Fruit fly (Drosophila melanogaster) whole organism, embryonic: ENCODE measurements around the gene brun.
A peak's percentile ranks its signal among the peaks of the same experiment; 100 is the strongest.

ENCODE experiments used
- B-H2 ChIP-seq: fragments of 200-800 bp; sonication (Bioruptor generic); optimal IDR thresholded peaks from 2 replicates; lab custom pipeline; 2018; ENCODE audit warnings: missing biosample characterization, mild to moderate bottlenecking, missing genetic modification characterization
- C15 ChIP-seq: fragments of 200-800 bp; sonication (Bioruptor generic); IDR thresholded peaks from 3 replicates; pipeline ENCODE4 v1.3.6; 2022; ENCODE audit warnings: missing biosample characterization, missing genetic modification characterization
- CG10209 ChIP-seq: fragments of 200-800 bp; sonication (Bioruptor generic); optimal IDR thresholded peaks from 3 replicates; lab custom pipeline; 2017; ENCODE audit warnings: missing biosample characterization, mild to moderate bottlenecking, missing genetic modification characterization, missing genetic modification reagents
- CG10267 ChIP-seq: fragments of 200-800 bp; sonication (Bioruptor generic); optimal IDR thresholded peaks from 2 replicates; lab custom pipeline; 2018; ENCODE audit warnings: missing biosample characterization, mild to moderate bottlenecking, missing genetic modification characterization, moderate library complexity
- CG12071 ChIP-seq: fragments of 200-800 bp; sonication (Bioruptor generic); optimal IDR thresholded peaks from 3 replicates; lab custom pipeline; 2018; ENCODE audit warnings: missing biosample characterization, mild to moderate bottlenecking, missing genetic modification characterization
- CG16815 ChIP-seq: fragments of 200-800 bp; sonication (Bioruptor generic); optimal IDR thresholded peaks from 3 replicates; lab custom pipeline; 2017; ENCODE audit warnings: missing biosample characterization, mild to moderate bottlenecking, missing genetic modification characterization
- CG17568 ChIP-seq: fragments of 200-800 bp; sonication (Bioruptor generic); optimal IDR thresholded peaks from 2 replicates; lab custom pipeline; 2018; ENCODE audit warnings: missing biosample characterization, mild to moderate bottlenecking, missing genetic modification characterization, moderate library complexity
- CG18262 ChIP-seq: fragments of 200-800 bp; optimal IDR thresholded peaks from 3 replicates; lab custom pipeline; 2019; ENCODE audit warnings: missing biosample characterization, mild to moderate bottlenecking, missing genetic modification characterization, moderate library complexity
- CG18619 ChIP-seq: fragments of 200-800 bp; sonication (Bioruptor generic); optimal IDR thresholded peaks from 3 replicates; lab custom pipeline; 2017; ENCODE audit warnings: missing biosample characterization, mild to moderate bottlenecking, missing genetic modification characterization
- CG33557 ChIP-seq: fragments of 200-800 bp; sonication (Bioruptor generic); optimal IDR thresholded peaks from 2 replicates; lab custom pipeline; 2019; ENCODE audit warnings: missing biosample characterization, mild to moderate bottlenecking, missing genetic modification characterization, moderate library complexity
- CG4617 ChIP-seq: fragments of 200-800 bp; sonication (Bioruptor generic); optimal IDR thresholded peaks from 3 replicates; lab custom pipeline; 2016; ENCODE audit warnings: missing biosample characterization, missing genetic modification characterization, borderline replicate concordance
- CG4854 ChIP-seq: fragments of 200-800 bp; sonication (Bioruptor generic); optimal IDR thresholded peaks from 2 replicates; lab custom pipeline; 2016; ENCODE audit warnings: missing biosample characterization, missing genetic modification characterization, inconsistent platforms
- CG6254 ChIP-seq: fragments of 200-800 bp; sonication (Bioruptor generic); optimal IDR thresholded peaks from 3 replicates; lab custom pipeline; 2017; ENCODE audit warnings: mild to moderate bottlenecking, missing biosample characterization, missing genetic modification reagents, missing genetic modification characterization
- CG7357 ChIP-seq: fragments of 200-800 bp; sonication (Bioruptor generic); IDR thresholded peaks from 3 replicates; pipeline ENCODE4 v1.3.6; 2022; ENCODE audit warnings: missing biosample characterization, missing genetic modification characterization
- CG8944 ChIP-seq: fragments of 200-800 bp; sonication (Bioruptor generic); optimal IDR thresholded peaks from 3 replicates; lab custom pipeline; 2016; ENCODE audit warnings: missing biosample characterization, missing genetic modification characterization
- Drgx ChIP-seq: fragments of 200-800 bp; sonication (Bioruptor generic); IDR thresholded peaks from 2 replicates; pipeline ENCODE4 v1.3.6; 2022; ENCODE audit warnings: missing biosample characterization, missing genetic modification characterization
- ERR ChIP-seq: fragments of 200-800 bp; sonication (Bioruptor generic); optimal IDR thresholded peaks from 2 replicates; lab custom pipeline; 2016; ENCODE audit warnings: missing biosample characterization, missing genetic modification characterization
- Eip74EF ChIP-seq, 2 experiments: fragments of 200-800 bp in 1 of 2; fragments of >200 bp in 1 of 2; sonication (Bioruptor generic) in 1 of 2; optimal IDR thresholded peaks; 2 replicates each; lab custom pipeline; 2017 to 2019; ENCODE audit warnings: missing biosample characterization in 2 of 2, missing genetic modification characterization in 2 of 2, mild to moderate bottlenecking in 1 of 2, moderate library complexity in 1 of 2
- Gsc ChIP-seq: fragments of 200-800 bp; sonication (Bioruptor generic); IDR thresholded peaks from 2 replicates; pipeline ENCODE4 v1.3.6; 2022; ENCODE audit warnings: missing biosample characterization, missing genetic modification characterization
- HLHmδ ChIP-seq: fragments of 200-800 bp; sonication (Bioruptor generic); optimal IDR thresholded peaks from 2 replicates; lab custom pipeline; 2018; ENCODE audit warnings: missing biosample characterization, mild to moderate bottlenecking, missing genetic modification characterization, moderate library complexity
- Hr39 ChIP-seq: fragments of >200 bp; optimal IDR thresholded peaks from 2 replicates; lab custom pipeline; 2017
- Lpt ChIP-seq: fragments of >200 bp; optimal IDR thresholded peaks from 2 replicates; lab custom pipeline; 2018; ENCODE audit warnings: missing biosample characterization, missing genetic modification characterization
- MTF-1 ChIP-seq: fragments of 200-800 bp; sonication (Bioruptor generic); optimal IDR thresholded peaks from 2 replicates; lab custom pipeline; 2018; ENCODE audit warnings: missing biosample characterization, mild to moderate bottlenecking, missing genetic modification characterization, borderline replicate concordance
- Med ChIP-seq: fragments of 200-800 bp; sonication (Bioruptor generic); peaks from one replicate; lab custom pipeline; 2016; ENCODE audit warnings: missing biosample characterization, missing genetic modification characterization, mild to moderate bottlenecking, inconsistent platforms, moderate library complexity
- Nf-YC ChIP-seq: fragments of 200-800 bp; optimal IDR thresholded peaks from 3 replicates; lab custom pipeline; 2019; ENCODE audit warnings: missing biosample characterization, mild to moderate bottlenecking, missing genetic modification characterization, moderate library complexity
- Oaz ChIP-seq: fragments of 200-800 bp; sonication (Bioruptor generic); IDR thresholded peaks from 2 replicates; pipeline ENCODE4 v1.3.6; 2022; ENCODE audit warnings: missing biosample characterization, missing genetic modification characterization
- Ravus ChIP-seq: fragments of 200-800 bp; sonication (Bioruptor generic); IDR thresholded peaks from 2 replicates; pipeline ENCODE4 v1.3.6; 2022; ENCODE audit warnings: missing biosample characterization, missing genetic modification characterization
- Usf ChIP-seq: fragments of 200-800 bp; sonication (Bioruptor generic); optimal IDR thresholded peaks from 2 replicates; lab custom pipeline; 2017; ENCODE audit warnings: missing genotype, missing biosample characterization, missing genetic modification characterization
- abd-A ChIP-seq: fragments of 200-800 bp; sonication (Bioruptor generic); optimal IDR thresholded peaks from 3 replicates; lab custom pipeline; 2019; ENCODE audit warnings: missing biosample characterization, mild to moderate bottlenecking, missing genetic modification characterization, moderate library complexity
- ac ChIP-seq: fragments of 200-800 bp; sonication (Bioruptor generic); optimal IDR thresholded peaks from 3 replicates; lab custom pipeline; 2017; ENCODE audit warnings: missing biosample characterization, mild to moderate bottlenecking, missing genetic modification characterization
- ara ChIP-seq: fragments of 200-800 bp; sonication (Bioruptor generic); IDR thresholded peaks from 2 replicates; pipeline ENCODE4 v1.3.6; 2022; ENCODE audit warnings: missing biosample characterization, missing genetic modification characterization
- cad ChIP-seq: fragments of >200 bp; optimal IDR thresholded peaks from 2 replicates; lab custom pipeline; 2017; ENCODE audit warnings: missing biosample characterization, missing genetic modification characterization
- chn ChIP-seq: fragments of 200-800 bp; sonication (Bioruptor generic); optimal IDR thresholded peaks from 2 replicates; lab custom pipeline; 2016; ENCODE audit warnings: missing biosample characterization, missing genetic modification characterization
- crc ChIP-seq: fragments of 200-800 bp; sonication (Bioruptor generic); optimal IDR thresholded peaks from 2 replicates; lab custom pipeline; 2016; ENCODE audit warnings: missing biosample characterization, missing genetic modification characterization
- dan ChIP-seq: fragments of 200-800 bp; sonication (Bioruptor generic); IDR thresholded peaks from 2 replicates; pipeline ENCODE4 v1.3.6; 2022; ENCODE audit warnings: missing biosample characterization, missing genetic modification characterization
- exex ChIP-seq: fragments of 200-800 bp; sonication (Bioruptor generic); optimal IDR thresholded peaks from 4 replicates; lab custom pipeline; 2018; ENCODE audit warnings: missing biosample characterization, mild to moderate bottlenecking, missing genetic modification characterization, moderate library complexity
- fd3F ChIP-seq: fragments of 200-800 bp; sonication (Bioruptor generic); optimal IDR thresholded peaks from 2 replicates; lab custom pipeline; 2018; ENCODE audit warnings: missing biosample characterization, mild to moderate bottlenecking, missing genetic modification characterization, moderate library complexity
- fru ChIP-seq: fragments of >200 bp; optimal IDR thresholded peaks from 2 replicates; lab custom pipeline; 2017
- gce ChIP-seq: fragments of 200-800 bp; sonication (Bioruptor generic); IDR thresholded peaks from 3 replicates; pipeline ENCODE4 v1.3.6; 2022; ENCODE audit warnings: missing biosample characterization, missing genetic modification characterization
- insv ChIP-seq, 2 experiments: fragments of 200-800 bp; sonication (Bioruptor generic); optimal IDR thresholded peaks; 3 replicates each; lab custom pipeline; 2016 to 2018; ENCODE audit warnings: missing biosample characterization in 2 of 2, missing genetic modification characterization in 2 of 2
- kni ChIP-seq: fragments of 200-800 bp; sonication (Bioruptor generic); optimal IDR thresholded peaks from 3 replicates; lab custom pipeline; 2017; ENCODE audit warnings: mild to moderate bottlenecking, missing biosample characterization, missing genetic modification reagents, missing genetic modification characterization
- maf-S ChIP-seq: fragments of 200-800 bp; sonication (Bioruptor generic); optimal IDR thresholded peaks from 2 replicates; lab custom pipeline; 2016; ENCODE audit warnings: missing biosample characterization, missing genetic modification characterization
- nau ChIP-seq: fragments of 200-800 bp; sonication (Bioruptor generic); optimal IDR thresholded peaks from 3 replicates; lab custom pipeline; 2017; ENCODE audit warnings: missing biosample characterization, mild to moderate bottlenecking, missing genetic modification characterization, missing genetic modification reagents
- ro ChIP-seq: fragments of 200-800 bp; sonication (Bioruptor generic); IDR thresholded peaks from 2 replicates; pipeline ENCODE4 v1.3.6; 2022; ENCODE audit warnings: missing biosample characterization, missing genetic modification characterization
- salm ChIP-seq: fragments of 200-800 bp; sonication (Bioruptor generic); optimal IDR thresholded peaks from 2 replicates; lab custom pipeline; 2018; ENCODE audit warnings: missing biosample characterization, mild to moderate bottlenecking, missing genetic modification characterization
- sim ChIP-seq: fragments of 200-800 bp; sonication (Bioruptor generic); IDR thresholded peaks from 2 replicates; pipeline ENCODE4 v1.3.6; 2022; ENCODE audit warnings: missing biosample characterization, missing genetic modification characterization
- tna ChIP-seq: fragments of 200-800 bp; sonication (Bioruptor generic); IDR thresholded peaks from 2 replicates; pipeline ENCODE4 v1.3.6; 2022; ENCODE audit warnings: missing biosample characterization, missing genetic modification characterization; ENCODE audit not compliant: partially characterized antibody
- vfl ChIP-seq: fragments of 200-800 bp; sonication (Bioruptor generic); optimal IDR thresholded peaks from 2 replicates; lab custom pipeline; 2016; ENCODE audit warnings: missing biosample characterization, missing genetic modification characterization

The brun gene

DNA sequence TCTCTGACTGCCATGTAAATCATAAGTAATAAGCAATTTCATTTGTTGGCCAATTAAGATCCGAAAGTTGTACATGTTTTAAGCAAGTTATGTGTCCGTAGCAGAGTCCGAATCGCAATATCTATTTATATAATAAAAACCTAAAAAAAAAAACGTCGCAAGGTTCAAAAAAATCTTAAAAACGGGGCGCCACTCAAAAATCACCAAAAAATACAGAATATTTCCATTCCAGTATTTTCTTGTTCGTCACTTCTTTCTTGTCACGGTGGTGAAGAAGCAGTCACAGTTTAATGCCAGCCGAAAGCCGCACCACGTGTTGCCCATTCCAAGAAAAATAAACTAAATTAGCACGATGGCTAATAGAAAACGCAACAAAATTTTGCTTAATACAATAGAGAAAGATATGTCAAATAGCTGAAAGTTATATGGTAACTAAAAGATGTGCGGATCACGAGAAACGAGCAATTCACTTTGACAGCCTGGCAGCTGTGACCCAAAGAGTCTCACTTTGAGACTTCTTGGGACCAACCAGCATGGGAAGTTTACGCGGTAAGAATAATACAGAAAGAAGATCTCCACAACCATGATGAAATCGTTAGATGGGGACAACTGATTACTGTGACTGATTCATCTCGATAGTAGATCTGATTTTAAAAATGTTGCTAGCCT lies 8.6 kb downstream of the brun start (continued):
- TF ChIP-seq fd3F (no peak), crc (GFP tag; lab: Kevin White, UChicago) (no peak), chn (no peak), CG16815 (GFP tag; lab: Kevin White, UChicago) (no peak), salm (tag; lab: Kevin White, UChicago) (no peak), ERR (no peak)

DNA sequence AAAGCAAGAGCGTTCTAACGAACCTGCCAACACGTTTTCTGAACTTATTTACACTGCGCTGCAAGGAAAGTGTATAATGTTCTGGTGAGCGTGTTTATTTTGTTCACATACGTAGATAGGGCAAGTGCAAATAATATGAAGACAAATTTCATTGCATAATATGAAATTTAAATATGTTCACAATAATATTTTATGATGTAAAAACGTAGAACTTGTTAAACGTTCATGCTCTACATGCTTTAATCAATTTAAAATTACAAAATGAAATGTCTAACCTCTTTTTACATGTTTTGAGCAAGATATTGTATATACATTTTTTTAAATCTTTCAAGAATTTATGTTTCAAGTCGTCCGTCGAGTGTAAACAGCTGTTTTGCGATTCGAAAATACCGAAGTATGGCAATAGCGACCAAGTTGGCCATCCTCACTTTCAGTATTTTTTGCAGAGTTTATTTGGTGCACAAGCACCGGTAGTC lies 10.5 kb downstream of the brun start, which contains the start of the genes phr6-4 and CG2608:
phr6-4 (minus strand) TSS at position 398 of the 476 bp plus-strand sequence.
CG2608 (plus strand) TSS at position 429 of the 476 bp plus-strand sequence.
- peak; percentile 68 for TF ChIP-seq exex (tag; lab: Kevin White, UChicago)
- TF ChIP-seq Eip74EF (GFP tag; optimal IDR thresholded peaks at IDR 0.05; lab: Kevin White, UChicago) = peak in 1 of 2 experiments; percentile 91
- TF ChIP-seq Hr39 (lab: Kevin White, UChicago) = no peak
- peak; percentile 87 for TF ChIP-seq CG4854 (GFP tag; lab: Kevin White, UChicago)
- TF ChIP-seq Usf (GFP tag; lab: Kevin White, UChicago) = peak; percentile 84
- peak; percentile 90 for TF ChIP-seq chn
- peak; percentile 80 for TF ChIP-seq maf-S (GFP tag; lab: Kevin White, UChicago)
- peak; percentile 82 for TF ChIP-seq CG7357 (GFP tag; lab: Robert Waterston, UW)
- TF ChIP-seq insv (GFP tag; optimal IDR thresholded peaks at IDR 0.05; lab: Kevin White, UChicago) = peak in 1 of 2 experiments; percentile 55
- peak; percentile 82 for TF ChIP-seq Oaz (GFP tag; lab: Robert Waterston, UW)
- TF ChIP-seq Med = peak; percentile 97
- TF ChIP-seq CG6254 (GFP tag; lab: Kevin White, UChicago) = peak; percentile 83
- peak; percentile 91 for TF ChIP-seq Drgx (GFP tag; lab: Robert Waterston, UW)
- no peak for TF ChIP-seq cad
- peak; percentile 56 for TF ChIP-seq MTF-1 (GFP tag; lab: Kevin White, UChicago)
- peak; percentile 90 for TF ChIP-seq CG17568
- TF ChIP-seq C15 (GFP tag; lab: Robert Waterston, UW) = peak; percentile 69; the same call in 1 of the 3 replicates
- TF ChIP-seq gce (GFP tag; lab: Robert Waterston, UW) = 0 out of 3 replicates have a peak, but pooled peaks have one; percentile 62
- no peak for TF ChIP-seq Gsc (GFP tag; lab: Robert Waterston, UW)
- no peak for TF ChIP-seq HLHmδ
- TF ChIP-seq CG10267 = peak; percentile 89
- peak; percentile 74 for TF ChIP-seq CG4617
- peak; percentile 26; the same call in 1 of the 2 replicates for TF ChIP-seq dan (GFP tag; lab: Robert Waterston, UW)
- TF ChIP-seq CG10209 = peak; percentile 94
- TF ChIP-seq B-H2 (GFP tag; lab: Kevin White, UChicago) = peak; percentile 82
- peak; percentile 88 for TF ChIP-seq vfl (GFP tag; lab: Kevin White, UChicago)
- TF ChIP-seq kni (GFP tag; lab: Kevin White, UChicago) = peak; percentile 46
- TF ChIP-seq sim = no peak
- peak; percentile 95 for TF ChIP-seq CG18262 (tag; lab: Kevin White, UChicago)
- peak; percentile 85 for TF ChIP-seq CG12071 (GFP tag; lab: Kevin White, UChicago)
- no peak for TF ChIP-seq abd-A (tag; lab: Kevin White, UChicago)
- peak; percentile 78 for TF ChIP-seq ac
- peak; percentile 87 for TF ChIP-seq nau (GFP tag; lab: Kevin White, UChicago)
- TF ChIP-seq Lpt (GFP tag; lab: Kevin White, UChicago) = no peak
- 0 out of 2 replicates have a peak, but pooled peaks have one; percentile 21 for TF ChIP-seq ro
- no peak for TF ChIP-seq fru (lab: Kevin White, UChicago)
- TF ChIP-seq ara (GFP tag; lab: Robert Waterston, UW) = peak; percentile 80; the same call in 1 of the 2 replicates
- peak; percentile 87 for TF ChIP-seq CG8944 (GFP tag; lab: Kevin White, UChicago)
- TF ChIP-seq Nf-YC = peak; percentile 80
- peak; percentile 93 for TF ChIP-seq CG33557 (GFP tag; lab: Kevin White, UChicago)
- TF ChIP-seq tna (GFP tag; lab: Robert Waterston, UW) = no peak
- peak; percentile 66 for TF ChIP-seq Ravus
- TF ChIP-seq CG18619 (GFP tag; lab: Kevin White, UChicago) = peak; percentile 93
